Fruit fly (Drosophila melanogaster) Kc167 (cell line): ENCODE results near the gene asl.

Experiments used
- Sin3A ChIP-seq: fragments of >200 bp; optimal IDR thresholded peaks from 2 replicates; lab custom pipeline; 2018; ENCODE audit warnings: missing external identifiers
- h ChIP-seq: fragments of >200 bp; optimal IDR thresholded peaks from 3 replicates; lab custom pipeline; 2018; ENCODE audit warnings: missing external identifiers
- insv ChIP-seq: fragments of >200 bp; optimal IDR thresholded peaks from 3 replicates; lab custom pipeline; 2018; ENCODE audit warnings: missing external identifiers
- psq ChIP-seq: fragments of >200 bp; optimal IDR thresholded peaks from 2 replicates; lab custom pipeline; 2017; ENCODE audit warnings: missing external identifiers
- ttk ChIP-seq: sonication (Bioruptor generic); optimal IDR thresholded peaks from 2 replicates; lab custom pipeline; 2017; ENCODE audit warnings: missing external identifiers

DNA sequence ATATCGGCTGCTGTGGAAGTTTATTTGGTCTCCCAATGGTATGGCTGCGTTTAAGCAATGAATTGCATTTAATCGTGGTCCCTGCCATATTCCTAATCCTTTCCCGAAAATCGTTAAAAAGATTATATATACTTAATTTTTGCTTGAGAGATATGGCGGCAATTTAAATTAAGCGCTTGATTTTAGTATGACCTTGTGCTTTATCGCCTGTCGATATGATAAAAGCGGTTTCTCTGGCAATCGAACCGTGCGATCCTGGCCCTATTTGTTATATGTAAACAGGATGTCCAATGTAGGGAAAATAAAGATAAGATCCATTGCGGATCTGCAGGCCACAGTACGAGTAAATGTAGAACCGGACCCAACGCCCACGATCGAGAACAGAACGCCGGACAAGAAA, 51.5 kb downstream of the asl start, which contains the start of gene Snm1:
- TF ChIP-seq insv (lab: Kevin White, UChicago) (no peak), Sin3A (lab: Kevin White, UChicago) (no peak), psq (no peak), h (lab: Kevin White, UChicago) (no peak), ttk (lab: Kevin White, UChicago) (no peak)
